Worm (Caenorhabditis elegans) whole organism, late embryonic: ENCODE results near the gene pyt-1.

Experiments used
- ceh-34 ChIP-seq: sonication (generic microtip); optimal IDR thresholded peaks from 2 replicates; lab custom pipeline; 2016; ENCODE audit warnings: mild to moderate bottlenecking, missing genetic modification characterization, missing compliant biosample characterization
- dmd-4 ChIP-seq: sonication (generic microtip); optimal IDR thresholded peaks from 2 replicates; lab custom pipeline; 2016; ENCODE audit warnings: borderline replicate concordance, missing genetic modification characterization, missing compliant biosample characterization
- eyg-1 ChIP-seq: sonication (generic microtip); optimal IDR thresholded peaks from 2 replicates; lab custom pipeline; 2016; ENCODE audit warnings: missing genotype, missing genetic modification characterization, missing compliant biosample characterization
- fkh-10 ChIP-seq: fragments of 150-350 bp; optimal IDR thresholded peaks from 2 replicates; lab custom pipeline; 2014; ENCODE audit warnings: missing biosample characterization, missing genetic modification reagents, missing genetic modification characterization
- lin-11 ChIP-seq: fragments of 200-800 bp; sonication (Bioruptor generic); optimal IDR thresholded peaks from 2 replicates; lab custom pipeline; 2018; ENCODE audit warnings: mild to moderate bottlenecking, missing genetic modification characterization, missing compliant biosample characterization
- nfya-1 ChIP-seq: sonication (generic microtip); optimal IDR thresholded peaks from 2 replicates; lab custom pipeline; 2017; ENCODE audit warnings: missing genetic modification characterization, mild to moderate bottlenecking, missing compliant biosample characterization, antibody characterized with exemption, moderate library complexity
- pqm-1 ChIP-seq: sonication (generic microtip); optimal IDR thresholded peaks from 2 replicates; lab custom pipeline; 2016; ENCODE audit warnings: missing genetic modification characterization, missing compliant biosample characterization
- rnt-1 ChIP-seq: sonication (generic microtip); optimal IDR thresholded peaks from 2 replicates; lab custom pipeline; 2016; ENCODE audit warnings: missing genetic modification characterization, missing compliant biosample characterization
- ttx-3 ChIP-seq: sonication (generic microtip); optimal IDR thresholded peaks from 2 replicates; lab custom pipeline; 2016; ENCODE audit warnings: missing genetic modification reagents, missing genetic modification characterization, missing compliant biosample characterization

DNA sequence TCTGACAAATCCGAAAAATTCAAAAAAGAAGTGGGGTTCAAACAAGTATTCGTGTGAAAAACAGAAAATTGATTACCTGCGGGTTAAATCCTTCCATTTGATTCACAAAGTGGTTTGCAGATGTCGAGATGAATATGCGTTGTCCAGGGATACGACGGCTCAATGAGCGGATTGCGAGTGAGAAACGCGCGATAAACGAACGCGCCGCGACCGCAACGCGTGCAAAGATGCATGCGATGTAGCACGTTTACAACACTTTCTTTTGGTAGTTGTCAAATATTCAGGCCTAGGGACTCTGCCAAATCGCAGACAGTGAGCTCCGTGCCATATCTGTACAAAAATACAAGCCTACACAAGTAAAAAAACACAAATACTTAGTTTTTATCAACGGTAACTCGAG, 9.5 kb upstream of the pyt-1 start, which contains the start of gene fubl-1:
- no peak for TF ChIP-seq lin-11 (tag; lab: Kevin White, UChicago)
- no peak for TF ChIP-seq nfya-1
- no peak for TF ChIP-seq rnt-1 (tag; lab: Kevin White, UChicago)
- no peak for TF ChIP-seq eyg-1 (tag; lab: Kevin White, UChicago)
- no peak for TF ChIP-seq ttx-3 (tag; lab: Kevin White, UChicago)
- no peak for TF ChIP-seq dmd-4 (tag; lab: Kevin White, UChicago)
- TF ChIP-seq ceh-34, result no peak
- TF ChIP-seq pqm-1 (tag; lab: Kevin White, UChicago), result no peak
- TF ChIP-seq fkh-10, result no peak
